Worm (Caenorhabditis elegans) whole organism, early embryonic: ENCODE measurements around the gene F44E7.9.

Source experiments
- B0310.2 ChIP-seq: sonication (generic microtip); optimal IDR thresholded peaks from 2 replicates; lab custom pipeline; 2016; ENCODE audit warnings: mild to moderate bottlenecking, missing genetic modification characterization, missing compliant biosample characterization
- F13C5.2 ChIP-seq: sonication (generic microtip); optimal IDR thresholded peaks from 2 replicates; lab custom pipeline; 2017; ENCODE audit warnings: mild to moderate bottlenecking, missing genetic modification characterization, inconsistent platforms, missing compliant biosample characterization
- aly-1 ChIP-seq: sonication (generic microtip); optimal IDR thresholded peaks from 2 replicates; lab custom pipeline; 2016; ENCODE audit warnings: missing genetic modification characterization, missing compliant biosample characterization
- ama-1 ChIP-seq: fragments of 150-350 bp; optimal IDR thresholded peaks from 2 replicates; lab custom pipeline; 2014
- ceh-13 ChIP-seq: fragments of 200-800 bp; sonication (Bioruptor generic); optimal IDR thresholded peaks from 2 replicates; lab custom pipeline; 2018; ENCODE audit warnings: mild to moderate bottlenecking, missing genetic modification characterization, missing compliant biosample characterization
- ceh-36 ChIP-seq: sonication (generic microtip); optimal IDR thresholded peaks from 2 replicates; lab custom pipeline; 2016; ENCODE audit warnings: missing genetic modification characterization, inconsistent platforms, missing compliant biosample characterization
- ets-7 ChIP-seq: sonication (generic microtip); optimal IDR thresholded peaks from 2 replicates; lab custom pipeline; 2016; ENCODE audit warnings: missing genotype, missing genetic modification characterization, missing compliant biosample characterization
- flt-1 ChIP-seq: fragments of 200-800 bp; sonication (Bioruptor generic); IDR thresholded peaks from 2 replicates; pipeline ENCODE4 v1.3.6; 2022; ENCODE audit warnings: missing genetic modification characterization, missing compliant biosample characterization
- hmbx-1 ChIP-seq: sonication (generic microtip); optimal IDR thresholded peaks from 2 replicates; lab custom pipeline; 2016; ENCODE audit warnings: mild to moderate bottlenecking, missing genetic modification characterization, missing compliant biosample characterization
- hmg-4 ChIP-seq: fragments of 200-800 bp; sonication (Bioruptor generic); optimal IDR thresholded peaks from 2 replicates; lab custom pipeline; 2018; ENCODE audit warnings: mild to moderate bottlenecking, missing genetic modification characterization, missing compliant biosample characterization
- hnd-1 ChIP-seq: sonication (generic microtip); optimal IDR thresholded peaks from 2 replicates; lab custom pipeline; 2016; ENCODE audit warnings: missing genetic modification characterization, missing compliant biosample characterization
- pes-1 ChIP-seq: fragments of 200-800 bp; sonication (Bioruptor generic); IDR thresholded peaks from 2 replicates; pipeline ENCODE4 v1.3.6; 2022; ENCODE audit warnings: missing genetic modification reagents, missing genetic modification characterization, missing compliant biosample characterization
- scrt-1 ChIP-seq: fragments of 200-800 bp; sonication (Bioruptor generic); IDR thresholded peaks from 2 replicates; pipeline ENCODE4 v1.3.6; 2022; ENCODE audit warnings: missing genetic modification characterization, missing compliant biosample characterization
- sea-1 ChIP-seq: fragments of 200-800 bp; sonication (Bioruptor generic); conservative IDR thresholded peaks from 2 replicates; pipeline ENCODE4 v1.3.6; 2022; ENCODE audit warnings: missing genetic modification characterization, missing compliant biosample characterization
- tbx-11 ChIP-seq: fragments of 200-800 bp; sonication (Bioruptor generic); IDR thresholded peaks from 2 replicates; pipeline ENCODE4 v1.3.6; 2022; ENCODE audit warnings: missing genetic modification characterization, missing compliant biosample characterization
- tbx-37 ChIP-seq: fragments of 200-800 bp; sonication (Bioruptor generic); conservative IDR thresholded peaks from 2 replicates; pipeline ENCODE4 v1.3.6; 2022; ENCODE audit warnings: missing genetic modification reagents, missing genetic modification characterization, missing compliant biosample characterization
- tra-4 ChIP-seq: sonication (generic microtip); optimal IDR thresholded peaks from 2 replicates; lab custom pipeline; 2017; ENCODE audit warnings: missing genetic modification characterization, missing compliant biosample characterization

Gene F44E7.9

ce11 chrV:5758780-5759179 lies 32.2 kb upstream of the F44E7.9 start, which contains the start of gene C53A3.4:
Gene C53A3.4 (minus strand): TSS chrV:5758880.
- TF ChIP-seq scrt-1 (GFP tag; lab: Robert Waterston, UW), result no peak
- TF ChIP-seq pes-1 (GFP tag; lab: Robert Waterston, UW), result no peak
- no peak for TF ChIP-seq sea-1 (GFP tag; lab: Robert Waterston, UW)
- no peak for TF ChIP-seq B0310.2 (tag; lab: Kevin White, UChicago)
- TF ChIP-seq tbx-11 (GFP tag; lab: Robert Waterston, UW), result no peak
- TF ChIP-seq ceh-36 (tag; lab: Kevin White, UChicago), result no peak
- TF ChIP-seq ets-7, result no peak
- no peak for TF ChIP-seq hnd-1 (tag; lab: Kevin White, UChicago)
- no peak for TF ChIP-seq flt-1 (GFP tag; lab: Robert Waterston, UW)

ce11 chrV:5760132-5760531 lies 30.9 kb upstream of the F44E7.9 start, which contains the start of gene C53A3.1:
Gene C53A3.1 (minus strand): TSS chrV:5760232.
- no peak for TF ChIP-seq hmbx-1 (tag; lab: Kevin White, UChicago)
- TF ChIP-seq tra-4 (tag; lab: Kevin White, UChicago), result no peak
- no peak for TF ChIP-seq tbx-11 (GFP tag; lab: Robert Waterston, UW)
- no peak for TF ChIP-seq ama-1 (lab: Kevin White, UChicago)
- no peak for TF ChIP-seq hmg-4 (GFP tag; lab: Kevin White, UChicago)
- TF ChIP-seq F13C5.2 (tag; lab: Kevin White, UChicago), result no peak
- no peak for TF ChIP-seq hnd-1 (tag; lab: Kevin White, UChicago)
- no peak for TF ChIP-seq sea-1 (GFP tag; lab: Robert Waterston, UW)
- TF ChIP-seq B0310.2 (tag; lab: Kevin White, UChicago), result no peak
- TF ChIP-seq ets-7, result no peak
- no peak for TF ChIP-seq pes-1 (GFP tag; lab: Robert Waterston, UW)
- TF ChIP-seq aly-1 (tag; lab: Kevin White, UChicago), result no peak
- no peak for TF ChIP-seq ceh-36 (tag; lab: Kevin White, UChicago)
- no peak for TF ChIP-seq scrt-1 (GFP tag; lab: Robert Waterston, UW)
- no peak for TF ChIP-seq ceh-13
- no peak for TF ChIP-seq tbx-37 (GFP tag; lab: Robert Waterston, UW)
- no peak for TF ChIP-seq flt-1 (GFP tag; lab: Robert Waterston, UW)

ce11 chrV:5763787-5764186 lies 27.2 kb upstream of the F44E7.9 start, which contains the start of gene pgph-3:
Gene pgph-3 (minus strand): TSS chrV:5763846.
- TF ChIP-seq F13C5.2 (tag; lab: Kevin White, UChicago) (no peak), ets-7 (no peak), tbx-37 (GFP tag; lab: Robert Waterston, UW) (no peak), pes-1 (GFP tag; lab: Robert Waterston, UW) (no peak), sea-1 (GFP tag; lab: Robert Waterston, UW) (no peak), tra-4 (tag; lab: Kevin White, UChicago) (no peak), tbx-11 (GFP tag; lab: Robert Waterston, UW) (no peak), ceh-13 (no peak)

ce11 chrV:5765081-5765480 lies 25.9 kb upstream of the F44E7.9 start, which contains the start of gene pgph-2:
Gene pgph-2 (plus strand): TSS chrV:5765127.
- TF ChIP-seq tbx-37 (GFP tag; lab: Robert Waterston, UW) (no peak), flt-1 (GFP tag; lab: Robert Waterston, UW) (no peak), ets-7 (no peak), B0310.2 (tag; lab: Kevin White, UChicago) (no peak), hmg-4 (GFP tag; lab: Kevin White, UChicago) (no peak), aly-1 (tag; lab: Kevin White, UChicago) (no peak), ceh-36 (tag; lab: Kevin White, UChicago) (no peak), pes-1 (GFP tag; lab: Robert Waterston, UW) (no peak)

ce11 chrV:5768292-5768695 lies 22.7 kb upstream of the F44E7.9 start:
- TF ChIP-seq B0310.2 (tag; lab: Kevin White, UChicago) (no peak), hmg-4 (GFP tag; lab: Kevin White, UChicago) (no peak), ama-1 (lab: Kevin White, UChicago) (no peak), pes-1 (GFP tag; lab: Robert Waterston, UW) (no peak), sea-1 (GFP tag; lab: Robert Waterston, UW) (no peak), F13C5.2 (tag; lab: Kevin White, UChicago) (no peak), ceh-13 (no peak), aly-1 (tag; lab: Kevin White, UChicago) (no peak), tra-4 (tag; lab: Kevin White, UChicago) (no peak), ets-7 (no peak), scrt-1 (GFP tag; lab: Robert Waterston, UW) (no peak), ceh-36 (tag; lab: Kevin White, UChicago) (no peak), hnd-1 (tag; lab: Kevin White, UChicago) (no peak), hmbx-1 (tag; lab: Kevin White, UChicago) (no peak)

- TF ChIP-seq hnd-1 (tag; lab: Kevin White, UChicago) (no peak), B0310.2 (tag; lab: Kevin White, UChicago) (no peak), aly-1 (tag; lab: Kevin White, UChicago) (no peak), tra-4 (tag; lab: Kevin White, UChicago) (no peak), ets-7 (no peak), ceh-13 (no peak), tbx-11 (GFP tag; lab: Robert Waterston, UW) (no peak), flt-1 (GFP tag; lab: Robert Waterston, UW) (no peak), ceh-36 (tag; lab: Kevin White, UChicago) (no peak), hmg-4 (GFP tag; lab: Kevin White, UChicago) (no peak), F13C5.2 (tag; lab: Kevin White, UChicago) (no peak), scrt-1 (GFP tag; lab: Robert Waterston, UW) (no peak), hmbx-1 (tag; lab: Kevin White, UChicago) (no peak), pes-1 (GFP tag; lab: Robert Waterston, UW) (no peak), ama-1 (lab: Kevin White, UChicago) (no peak), sea-1 (GFP tag; lab: Robert Waterston, UW) (no peak)
These were observed 21.5 kb upstream of the F44E7.9 start for ce11 chrV:5769500-5769899.

- no peak for TF ChIP-seq ceh-13
- TF ChIP-seq tra-4 (tag; lab: Kevin White, UChicago), result no peak
- TF ChIP-seq hmg-4 (GFP tag; lab: Kevin White, UChicago), result no peak
- no peak for TF ChIP-seq ceh-36 (tag; lab: Kevin White, UChicago)
- TF ChIP-seq sea-1 (GFP tag; lab: Robert Waterston, UW), result no peak
- TF ChIP-seq ama-1 (lab: Kevin White, UChicago), result no peak
- TF ChIP-seq F13C5.2 (tag; lab: Kevin White, UChicago), result no peak
- no peak for TF ChIP-seq B0310.2 (tag; lab: Kevin White, UChicago)
- TF ChIP-seq flt-1 (GFP tag; lab: Robert Waterston, UW), result no peak
- no peak for TF ChIP-seq scrt-1 (GFP tag; lab: Robert Waterston, UW)
- TF ChIP-seq pes-1 (GFP tag; lab: Robert Waterston, UW), result no peak
- TF ChIP-seq hmbx-1 (tag; lab: Kevin White, UChicago), result no peak
- TF ChIP-seq ets-7, result no peak
These were observed 21.0 kb upstream of the F44E7.9 start for ce11 chrV:5769999-5770398.
